Worm (Caenorhabditis elegans): ENCODE results near the gene srx-129.
A peak's percentile ranks its signal among the peaks of the same experiment; 100 is the strongest.

srx-129 gene

DNA sequence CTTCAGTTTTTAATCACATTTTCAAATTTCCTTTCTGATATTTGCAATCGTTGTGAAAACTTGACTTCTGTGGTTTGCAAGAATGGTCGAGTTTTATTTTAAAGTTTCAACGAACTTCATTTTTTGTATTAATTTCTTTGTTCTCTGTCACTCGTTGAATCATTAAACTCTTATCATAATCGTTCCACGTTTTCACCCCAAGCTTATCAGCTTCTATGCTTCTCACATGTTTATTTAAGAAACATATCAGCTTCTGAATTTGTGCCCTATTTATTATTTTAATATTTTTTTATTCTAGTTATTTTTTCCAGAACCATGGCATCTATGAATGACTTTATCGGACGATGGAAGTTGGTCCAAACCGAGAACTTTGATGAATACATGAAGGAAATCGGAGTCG is 45.2 kb downstream of the srx-129 start, which contains the start of gene lbp-7 (continued):
- TF ChIP-seq nhr-11 (tag; optimal IDR thresholded peaks at IDR 0.05) (no peak), mxl-2 (GFP tag; conservative IDR thresholded peaks at IDR 0.05) (no peak), lin-1 (GFP tag; IDR thresholded peaks at IDR 0.05) (no peak), unc-130 (GFP tag; optimal IDR thresholded peaks at IDR 0.05) (no peak), T20F7.1 (GFP tag; optimal IDR thresholded peaks at IDR 0.05) (no peak), lir-3 (tag; optimal IDR thresholded peaks at IDR 0.05) (no peak), lin-29 (GFP tag; IDR thresholded peaks at IDR 0.05) (no peak), lsy-2 (tag; optimal IDR thresholded peaks at IDR 0.05) (no peak), Y75B8A.6 (GFP tag; IDR thresholded peaks at IDR 0.05) (no peak), egl-43 (GFP tag; IDR thresholded peaks at IDR 0.05) (no peak), Y105C5A.15 (GFP tag; IDR thresholded peaks at IDR 0.05) (no peak), lin-39 (tag; optimal IDR thresholded peaks at IDR 0.05) (no peak), nhr-6 (tag; optimal IDR thresholded peaks at IDR 0.05) (peak; percentile 31), ceh-62 (tag; optimal IDR thresholded peaks at IDR 0.05) (no peak), zip-11 (GFP tag; IDR thresholded peaks at IDR 0.05) (no peak), lin-15B (tag; optimal IDR thresholded peaks at IDR 0.05) (no peak), fos-1 (tag; optimal IDR thresholded peaks at IDR 0.05) (no peak), egl-27 (tag; optimal IDR thresholded peaks at IDR 0.05) (no peak), R02D3.7 (tag; optimal IDR thresholded peaks at IDR 0.05) (no peak), aly-2 (tag; optimal IDR thresholded peaks at IDR 0.05) (no peak), mes-2 (tag; optimal IDR thresholded peaks at IDR 0.05; ENCODE audit: poor library complexity, severe bottlenecking) (no peak), nhr-48 (tag; optimal IDR thresholded peaks at IDR 0.05) (no peak), attf-4 (tag; optimal IDR thresholded peaks at IDR 0.05) (no peak), nhr-111 (GFP tag; optimal IDR thresholded peaks at IDR 0.05) (no peak), Y48G9A.11 (GFP tag; IDR thresholded peaks at IDR 0.05) (no peak), zfp-3 (GFP tag; conservative IDR thresholded peaks at IDR 0.05) (no peak), ama-1 (optimal IDR thresholded peaks at IDR 0.05) (no peak), dve-1 (tag; optimal IDR thresholded peaks at IDR 0.05; ENCODE audit: insufficient read depth) (peak; percentile 49), zfp-2 (tag; optimal IDR thresholded peaks at IDR 0.05) (no peak), php-3 (GFP tag; IDR thresholded peaks at IDR 0.05) (peak; percentile 62; the same call in 1 of the 2 replicates), ceh-44 (GFP tag; IDR thresholded peaks at IDR 0.05) (no peak), zip-2 (tag; optimal IDR thresholded peaks at IDR 0.05) (no peak), mep-1 (tag; optimal IDR thresholded peaks at IDR 0.05) (no peak), madf-5 (GFP tag; IDR thresholded peaks at IDR 0.05) (no peak), daf-8 (GFP tag; IDR thresholded peaks at IDR 0.05) (no peak), pqm-1 (tag; optimal IDR thresholded peaks at IDR 0.05) (peak; percentile 70), duxl-1 (tag; optimal IDR thresholded peaks at IDR 0.05; ENCODE audit: poor library complexity) (no peak)

DNA sequence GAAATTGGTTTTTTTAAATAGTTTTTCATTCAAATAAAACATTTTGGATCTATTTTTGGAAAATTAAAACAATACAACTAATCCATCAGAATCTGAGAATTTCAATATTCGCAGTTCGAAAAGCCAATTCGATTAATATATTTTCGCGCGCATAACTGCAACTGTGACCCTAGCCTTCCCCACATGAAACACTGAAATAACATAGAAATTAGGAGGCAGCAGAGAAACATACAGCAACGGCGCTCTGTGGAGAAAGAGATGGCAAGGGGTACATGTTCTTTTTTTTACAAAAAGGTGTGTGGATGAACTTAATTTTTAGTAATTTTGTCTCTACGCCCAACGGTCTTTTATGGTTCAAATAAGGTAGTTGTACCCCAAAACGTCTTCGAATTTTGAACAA is 46.1 kb downstream of the srx-129 start:
- TF ChIP-seq T26A8.4 (GFP tag; IDR thresholded peaks at IDR 0.05) (no peak), nhr-6 (tag; optimal IDR thresholded peaks at IDR 0.05) (peak; percentile 20), tag-97 (GFP tag; IDR thresholded peaks at IDR 0.05) (no peak), ceh-32 (tag; optimal IDR thresholded peaks at IDR 0.05; ENCODE audit: poor library complexity) (no peak), nhr-237 (tag; optimal IDR thresholded peaks at IDR 0.05) (no peak), lin-38 (GFP tag; IDR thresholded peaks at IDR 0.05) (no peak; the same call in 1 of the 2 replicates), D1046.2 (GFP tag; IDR thresholded peaks at IDR 0.05) (no peak), lin-39 (tag; optimal IDR thresholded peaks at IDR 0.05) (no peak), daf-8 (GFP tag; IDR thresholded peaks at IDR 0.05) (no peak), egl-27 (tag; optimal IDR thresholded peaks at IDR 0.05) (no peak), nhr-76 (tag; optimal IDR thresholded peaks at IDR 0.05) (no peak), ces-1 (GFP tag; optimal IDR thresholded peaks at IDR 0.05) (no peak), set-16 (GFP tag; IDR thresholded peaks at IDR 0.05) (no peak), F49E8.2 (tag; optimal IDR thresholded peaks at IDR 0.05; ENCODE audit: borderline replicate concordance) (no peak), nhr-28 (tag; optimal IDR thresholded peaks at IDR 0.05) (peak; percentile 2), nhr-25 (tag; optimal IDR thresholded peaks at IDR 0.05; ENCODE audit: borderline replicate concordance, insufficient read depth) (no peak), dmd-8 (GFP tag; IDR thresholded peaks at IDR 0.05) (no peak), fos-1 (tag; optimal IDR thresholded peaks at IDR 0.05) (no peak), F37D6.2 (tag; optimal IDR thresholded peaks at IDR 0.05) (no peak), nhr-102 (tag; optimal IDR thresholded peaks at IDR 0.05) (no peak), lim-7 (GFP tag; IDR thresholded peaks at IDR 0.05) (no peak)
